Worm (Caenorhabditis elegans) whole organism, young adult: ENCODE results near the gene T26H5.11.

Source experiments
- F33H1.4 ChIP-seq: fragments of 200-800 bp; sonication (Bioruptor generic); IDR thresholded peaks from 2 replicates; pipeline ENCODE4 v1.3.6; 2022; ENCODE audit warnings: missing genetic modification reagents, missing genetic modification characterization, missing compliant biosample characterization
- F37B4.10 ChIP-seq: fragments of 200-800 bp; sonication (Bioruptor generic); IDR thresholded peaks from 2 replicates; pipeline ENCODE4 v1.3.6; 2022; ENCODE audit warnings: missing genetic modification characterization, missing compliant biosample characterization
- F55B11.4 ChIP-seq: sonication (generic microtip); optimal IDR thresholded peaks from 2 replicates; lab custom pipeline; 2016; ENCODE audit warnings: missing compliant biosample characterization, missing genetic modification characterization, borderline replicate concordance; ENCODE audit not compliant: insufficient read depth
- dpl-1 ChIP-seq: fragments of 150-350 bp; optimal IDR thresholded peaks from 2 replicates; lab custom pipeline; 2014; ENCODE audit warnings: missing biosample characterization, missing genetic modification reagents, missing genetic modification characterization
- mxl-1 ChIP-seq: sonication (generic microtip); optimal IDR thresholded peaks from 2 replicates; lab custom pipeline; 2016; ENCODE audit warnings: missing genetic modification characterization, missing compliant biosample characterization
- nfya-1 ChIP-seq: sonication (generic microtip); optimal IDR thresholded peaks from 2 replicates; lab custom pipeline; 2017; ENCODE audit warnings: antibody characterized with exemption, missing compliant biosample characterization, missing genetic modification characterization, borderline replicate concordance; ENCODE audit not compliant: insufficient read depth
- tlf-1 ChIP-seq: fragments of 200-800 bp; sonication (Bioruptor generic); optimal IDR thresholded peaks from 2 replicates; lab custom pipeline; 2018; ENCODE audit warnings: mild to moderate bottlenecking, missing genetic modification characterization, missing compliant biosample characterization
- unc-62 ChIP-seq: fragments of 150-350 bp; optimal IDR thresholded peaks from 2 replicates; lab custom pipeline; 2014; ENCODE audit warnings: missing biosample characterization, missing genetic modification reagents, missing genetic modification characterization
- zim-3 ChIP-seq: sonication (generic microtip); optimal IDR thresholded peaks from 2 replicates; lab custom pipeline; 2017; ENCODE audit warnings: mild to moderate bottlenecking, missing genetic modification characterization, moderate library complexity, missing compliant biosample characterization

ce11 chrV:15431322-15432052, 12.6 kb downstream of the T26H5.11 start:
- TF ChIP-seq unc-62 (GFP tag; lab: Kevin White, UChicago) = no peak
- TF ChIP-seq mxl-1 = no peak
- no peak for TF ChIP-seq F33H1.4 (GFP tag; lab: Robert Waterston, UW)
- TF ChIP-seq F37B4.10 (GFP tag; lab: Robert Waterston, UW) = no peak
- TF ChIP-seq dpl-1 (GFP tag; lab: Kevin White, UChicago) = no peak
- no peak for TF ChIP-seq tlf-1 (GFP tag; lab: Kevin White, UChicago)
- no peak for TF ChIP-seq nfya-1 (tag; lab: Kevin White, UChicago)
- no peak for TF ChIP-seq zim-3 (tag; lab: Kevin White, UChicago)
- TF ChIP-seq F55B11.4 = peak; percentile 20
